Worm (Caenorhabditis elegans): ENCODE measurements around the gene npp-3.

Gene npp-3

DNA sequence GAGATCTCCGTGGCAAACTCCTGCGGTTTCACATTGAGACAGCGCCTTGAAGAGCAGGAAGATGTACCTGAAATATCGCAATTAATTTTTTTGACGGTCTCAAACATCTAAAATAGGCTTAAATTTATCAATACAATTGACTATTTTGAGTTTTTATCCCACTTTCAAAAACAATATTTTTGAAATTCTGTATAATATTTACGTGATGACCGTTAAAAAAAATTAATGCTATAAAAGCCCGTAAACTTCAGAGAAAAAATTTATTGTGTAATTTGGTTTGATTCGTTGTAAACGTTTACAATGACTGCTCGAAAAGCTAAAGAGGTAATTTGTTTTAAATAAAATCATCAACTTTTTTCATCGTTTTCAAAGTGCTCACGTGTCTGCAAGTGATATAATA lies 39.7 kb upstream of the npp-3 start, which contains the start of gene ZK930.7:
Gene ZK930.7 (plus strand): TSS at position 301 of the 400 bp plus-strand sequence.
- TF ChIP-seq nhr-11 (tag; optimal IDR thresholded peaks at IDR 0.05), result no peak
- no peak for TF ChIP-seq pha-4 (tag; optimal IDR thresholded peaks at IDR 0.05)
- TF ChIP-seq tbx-2 (tag; optimal IDR thresholded peaks at IDR 0.05), result no peak
- no peak for TF ChIP-seq fkh-10 (GFP tag; optimal IDR thresholded peaks at IDR 0.05)
- no peak for TF ChIP-seq elt-3 (tag; optimal IDR thresholded peaks at IDR 0.05)
- TF ChIP-seq nhr-28 (tag; optimal IDR thresholded peaks at IDR 0.05), result no peak
- TF ChIP-seq fkh-2 (tag; optimal IDR thresholded peaks at IDR 0.05), result no peak
- no peak for TF ChIP-seq fos-1 (tag; optimal IDR thresholded peaks at IDR 0.05)
- TF ChIP-seq zag-1 (tag; optimal IDR thresholded peaks at IDR 0.05), result no peak
- TF ChIP-seq ceh-82 (tag; optimal IDR thresholded peaks at IDR 0.05), result no peak
- no peak for TF ChIP-seq egl-27 (tag; optimal IDR thresholded peaks at IDR 0.05)
- TF ChIP-seq ztf-11 (tag; optimal IDR thresholded peaks at IDR 0.05), result no peak
- TF ChIP-seq daf-12 (tag; optimal IDR thresholded peaks at IDR 0.05), result no peak
- TF ChIP-seq elt-2 (tag; optimal IDR thresholded peaks at IDR 0.05), result no peak
- TF ChIP-seq nhr-67 (tag; optimal IDR thresholded peaks at IDR 0.05), result no peak
- TF ChIP-seq lin-15B (tag; optimal IDR thresholded peaks at IDR 0.05), result no peak

DNA sequence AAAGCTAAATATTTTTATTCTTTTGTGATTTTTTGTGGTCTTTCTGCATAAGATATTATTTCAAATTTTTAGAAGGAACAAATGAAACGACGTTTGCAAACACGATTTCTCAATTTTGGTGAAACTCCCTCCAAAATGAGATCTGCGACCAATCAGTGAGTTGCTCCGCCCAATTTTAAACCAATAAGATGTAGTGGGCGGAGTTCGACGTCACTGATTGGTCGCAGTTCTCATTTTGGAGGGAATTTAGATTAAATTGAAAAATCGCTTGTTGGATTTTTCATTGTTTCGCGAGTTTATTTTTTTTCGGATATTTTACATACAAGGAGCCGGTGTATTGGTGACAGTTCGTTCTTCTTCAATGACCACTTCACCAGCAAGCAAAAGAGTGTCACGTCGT lies 36.0 kb upstream of the npp-3 start:
- peak; percentile 97 for TF ChIP-seq nfya-1 (tag; optimal IDR thresholded peaks at IDR 0.05; ENCODE audit: insufficient read depth)
- no peak for TF ChIP-seq nhr-28 (tag; optimal IDR thresholded peaks at IDR 0.05)

DNA sequence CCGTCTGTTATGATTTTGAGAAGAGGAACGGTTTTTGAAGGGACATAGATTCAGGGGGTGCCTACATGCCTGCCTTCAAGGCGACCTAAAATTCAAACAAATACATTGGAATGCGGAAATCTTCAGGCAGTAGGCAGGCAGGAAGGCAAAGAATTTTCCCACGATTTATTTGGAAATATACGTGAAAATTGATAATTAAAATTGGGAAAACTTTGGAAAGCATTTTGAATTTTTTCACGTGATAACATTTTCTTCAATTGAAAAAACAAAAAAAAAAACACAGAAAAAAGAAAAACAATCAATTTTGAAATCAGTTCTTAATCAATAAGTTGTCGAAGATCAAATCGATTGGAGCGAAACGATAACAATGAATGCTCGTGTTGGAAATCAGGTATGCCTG lies 31.6 kb upstream of the npp-3 start, which contains the start of gene ZK930.4:
Gene ZK930.4 (plus strand): TSS at position 301 of the 400 bp plus-strand sequence.
- TF ChIP-seq elt-3 (tag; optimal IDR thresholded peaks at IDR 0.05), result no peak
- no peak for TF ChIP-seq ZK546.5 (tag; optimal IDR thresholded peaks at IDR 0.05)
- TF ChIP-seq lin-39 (tag; optimal IDR thresholded peaks at IDR 0.05), result no peak
- TF ChIP-seq ceh-16 (tag; optimal IDR thresholded peaks at IDR 0.05), result no peak
- no peak for TF ChIP-seq egl-5 (tag; optimal IDR thresholded peaks at IDR 0.05)
- TF ChIP-seq nhr-23 (tag; optimal IDR thresholded peaks at IDR 0.05), result no peak
- TF ChIP-seq nhr-237 (tag; optimal IDR thresholded peaks at IDR 0.05), result no peak
- TF ChIP-seq ceh-82 (tag; optimal IDR thresholded peaks at IDR 0.05), result no peak
- no peak for TF ChIP-seq nhr-12 (tag; optimal IDR thresholded peaks at IDR 0.05)
- no peak for TF ChIP-seq ztf-4 (tag; optimal IDR thresholded peaks at IDR 0.05)
- TF ChIP-seq daf-12 (tag; optimal IDR thresholded peaks at IDR 0.05), result no peak
- TF ChIP-seq nhr-11 (tag; optimal IDR thresholded peaks at IDR 0.05), result no peak
- no peak for TF ChIP-seq jun-1 (tag; optimal IDR thresholded peaks at IDR 0.05)
- no peak for TF ChIP-seq nhr-76 (tag; optimal IDR thresholded peaks at IDR 0.05)
- TF ChIP-seq skn-1 (tag; optimal IDR thresholded peaks at IDR 0.05), result no peak
- TF ChIP-seq aly-2 (tag; optimal IDR thresholded peaks at IDR 0.05), result no peak
- no peak for TF ChIP-seq egl-27 (tag; optimal IDR thresholded peaks at IDR 0.05)
- no peak for TF ChIP-seq nhr-67 (tag; optimal IDR thresholded peaks at IDR 0.05)
- no peak for TF ChIP-seq nfya-1 (tag; optimal IDR thresholded peaks at IDR 0.05; ENCODE audit: insufficient read depth)
- TF ChIP-seq tbx-2 (tag; optimal IDR thresholded peaks at IDR 0.05), result no peak

DNA sequence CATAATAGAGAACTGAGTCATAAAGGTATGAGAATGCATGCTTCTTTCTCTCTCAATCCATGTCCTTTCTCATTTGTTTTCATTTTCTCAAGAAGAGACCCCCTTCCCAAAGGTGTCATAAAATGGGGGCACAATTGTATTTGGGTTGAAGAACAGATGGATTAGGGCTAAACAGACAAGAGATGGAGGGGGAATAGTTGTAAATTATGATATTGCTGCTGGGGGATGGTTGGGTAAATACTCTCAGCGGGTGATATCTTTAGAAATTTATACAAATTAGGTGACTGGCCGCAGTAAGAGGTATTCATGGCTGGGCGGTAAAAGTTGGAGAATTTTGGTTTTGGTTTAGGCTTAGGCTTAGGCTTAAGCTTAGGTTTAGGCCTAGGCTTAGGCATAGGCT lies 30.4 kb upstream of the npp-3 start:
- TF ChIP-seq ZK546.5 (tag; optimal IDR thresholded peaks at IDR 0.05) (no peak), ztf-11 (tag; optimal IDR thresholded peaks at IDR 0.05) (no peak), eor-1 (tag; optimal IDR thresholded peaks at IDR 0.05) (no peak), unc-62 (GFP tag; optimal IDR thresholded peaks at IDR 0.05) (no peak), daf-12 (tag; optimal IDR thresholded peaks at IDR 0.05) (no peak), jun-1 (tag; optimal IDR thresholded peaks at IDR 0.05) (no peak), nhr-23 (tag; optimal IDR thresholded peaks at IDR 0.05) (no peak), ztf-4 (tag; optimal IDR thresholded peaks at IDR 0.05) (no peak), fkh-2 (tag; optimal IDR thresholded peaks at IDR 0.05) (no peak), pha-4 (tag; optimal IDR thresholded peaks at IDR 0.05) (no peak), nhr-237 (tag; optimal IDR thresholded peaks at IDR 0.05) (no peak), mml-1 (tag; optimal IDR thresholded peaks at IDR 0.05) (no peak), tbx-2 (tag; optimal IDR thresholded peaks at IDR 0.05) (no peak), egl-27 (tag; optimal IDR thresholded peaks at IDR 0.05) (no peak), unc-39 (tag; optimal IDR thresholded peaks at IDR 0.05) (no peak), lin-39 (tag; optimal IDR thresholded peaks at IDR 0.05) (no peak), lin-15B (tag; optimal IDR thresholded peaks at IDR 0.05) (no peak), nhr-77 (tag; optimal IDR thresholded peaks at IDR 0.05) (no peak), sea-2 (GFP tag; optimal IDR thresholded peaks at IDR 0.05) (no peak), zag-1 (tag; optimal IDR thresholded peaks at IDR 0.05) (no peak)

Measured in whole organism, L3 larva.